Worm (Caenorhabditis elegans) whole organism, L3 larva: Measurements from ENCODE around the gene aqp-6.

Source experiments
- ZK546.5 ChIP-seq: sonication (generic microtip); optimal IDR thresholded peaks from 2 replicates; lab custom pipeline; 2017; ENCODE audit warnings: missing biosample characterization, missing genetic modification characterization
- egl-27 ChIP-seq: sonication (generic microtip); optimal IDR thresholded peaks from 4 replicates; lab custom pipeline; 2017; ENCODE audit warnings: missing biosample characterization, missing genetic modification reagents, missing genetic modification characterization
- elt-2 ChIP-seq: sonication (generic microtip); optimal IDR thresholded peaks from 2 replicates; lab custom pipeline; 2016; ENCODE audit warnings: missing genetic modification reagents, mild to moderate bottlenecking, missing genetic modification characterization, missing compliant biosample characterization
- lin-39 ChIP-seq: fragments of 150-350 bp; optimal IDR thresholded peaks from 2 replicates; lab custom pipeline; 2018; ENCODE audit warnings: missing biosample characterization, missing genetic modification reagents, missing genetic modification characterization
- nfya-1 ChIP-seq: sonication (generic microtip); optimal IDR thresholded peaks from 2 replicates; lab custom pipeline; 2017; ENCODE audit warnings: missing genetic modification characterization, mild to moderate bottlenecking, missing compliant biosample characterization, antibody characterized with exemption, moderate library complexity; ENCODE audit not compliant: insufficient read depth
- nhr-12 ChIP-seq: fragments of 150-350 bp; optimal IDR thresholded peaks from 2 replicates; lab custom pipeline; 2014; ENCODE audit warnings: missing biosample characterization, missing genetic modification characterization
- nhr-25 ChIP-seq: sonication (generic microtip); optimal IDR thresholded peaks from 2 replicates; lab custom pipeline; 2017; ENCODE audit warnings: missing biosample characterization, missing genetic modification characterization
- nhr-76 ChIP-seq: fragments of 150-350 bp; sonication (generic microtip); optimal IDR thresholded peaks from 5 replicates; lab custom pipeline; 2014; ENCODE audit warnings: missing biosample characterization, missing genetic modification characterization
- pqm-1 ChIP-seq: fragments of 150-350 bp; optimal IDR thresholded peaks from 2 replicates; lab custom pipeline; 2017; ENCODE audit warnings: missing biosample characterization, missing genetic modification characterization, inconsistent platforms
- snpc-4 ChIP-seq: fragments of 150-350 bp; optimal IDR thresholded peaks from 2 replicates; lab custom pipeline; 2014; ENCODE audit warnings: missing biosample characterization, missing genetic modification characterization
- tbx-2 ChIP-seq: sonication (generic microtip); optimal IDR thresholded peaks from 2 replicates; lab custom pipeline; 2016; ENCODE audit warnings: mild to moderate bottlenecking, missing genetic modification characterization, missing compliant biosample characterization
- zag-1 ChIP-seq: fragments of 150-350 bp; optimal IDR thresholded peaks from 2 replicates; lab custom pipeline; 2014; ENCODE audit warnings: missing biosample characterization, missing genetic modification characterization
- ztf-4 ChIP-seq: fragments of 150-350 bp; optimal IDR thresholded peaks from 2 replicates; lab custom pipeline; 2014; ENCODE audit warnings: missing biosample characterization, missing genetic modification characterization

ce11 chrV:10656958-10657357 lies 8.7 kb downstream of the aqp-6 start, which contains the start of gene ugt-34:
- TF ChIP-seq tbx-2 (tag; lab: Kevin White, UChicago): no peak
- no peak for TF ChIP-seq nhr-25
- no peak for TF ChIP-seq nhr-76 (tag; lab: Kevin White, UChicago)
- peak; percentile 63 for TF ChIP-seq elt-2 (tag; lab: Kevin White, UChicago)
- TF ChIP-seq pqm-1 (tag; lab: Kevin White, UChicago): no peak
- no peak for TF ChIP-seq snpc-4 (tag; lab: Kevin White, UChicago)
- TF ChIP-seq ZK546.5 (tag; lab: Kevin White, UChicago): no peak
- no peak for TF ChIP-seq lin-39 (tag; lab: Kevin White, UChicago)
- TF ChIP-seq nfya-1 (tag; lab: Kevin White, UChicago): no peak
- no peak for TF ChIP-seq zag-1 (tag; lab: Kevin White, UChicago)
- no peak for TF ChIP-seq nhr-12 (tag; lab: Kevin White, UChicago)
- TF ChIP-seq egl-27 (tag; lab: Kevin White, UChicago): no peak
- TF ChIP-seq ztf-4 (tag; lab: Kevin White, UChicago): no peak
